Worm (Caenorhabditis elegans) whole organism, young adult: ENCODE measurements around the gene dhs-24.

Experiments used
- Y67H2A.10 ChIP-seq: fragments of 200-800 bp; sonication (Bioruptor generic); conservative IDR thresholded peaks from 2 replicates; pipeline ENCODE4 v1.3.6; 2022; ENCODE audit warnings: missing genetic modification reagents, missing genetic modification characterization, missing compliant biosample characterization
- ets-4 ChIP-seq: fragments of 200-800 bp; sonication (Bioruptor generic); optimal IDR thresholded peaks from 2 replicates; lab custom pipeline; 2018; ENCODE audit warnings: mild to moderate bottlenecking, missing genetic modification characterization, missing compliant biosample characterization
- hrde-1 ChIP-seq: sonication (generic microtip); optimal IDR thresholded peaks from 2 replicates; lab custom pipeline; 2016; ENCODE audit warnings: missing genetic modification characterization, mild to moderate bottlenecking, missing compliant biosample characterization, moderate library complexity, missing genotype, missing genetic modification reagents, borderline replicate concordance
- let-526 ChIP-seq: fragments of 200-800 bp; sonication (Bioruptor generic); IDR thresholded peaks from 2 replicates; pipeline ENCODE4 v1.3.6; 2022; ENCODE audit warnings: missing genetic modification reagents, missing genetic modification characterization, missing compliant biosample characterization
- lin-26 ChIP-seq: fragments of 200-800 bp; sonication (Bioruptor generic); IDR thresholded peaks from 2 replicates; pipeline ENCODE4 v1.3.6; 2022; ENCODE audit warnings: missing genetic modification reagents, missing genetic modification characterization, missing compliant biosample characterization
- mes-4 ChIP-seq: sonication (generic microtip); optimal IDR thresholded peaks from 2 replicates; lab custom pipeline; 2016; ENCODE audit warnings: missing genotype, missing genetic modification characterization, missing compliant biosample characterization
- rcor-1 ChIP-seq: fragments of 200-800 bp; sonication (Bioruptor generic); IDR thresholded peaks from 2 replicates; pipeline ENCODE4 v1.3.6; 2022; ENCODE audit warnings: missing genetic modification reagents, missing genetic modification characterization, missing compliant biosample characterization
- unc-62 ChIP-seq: fragments of 150-350 bp; optimal IDR thresholded peaks from 2 replicates; lab custom pipeline; 2014; ENCODE audit warnings: missing biosample characterization, missing genetic modification reagents, missing genetic modification characterization

DNA sequence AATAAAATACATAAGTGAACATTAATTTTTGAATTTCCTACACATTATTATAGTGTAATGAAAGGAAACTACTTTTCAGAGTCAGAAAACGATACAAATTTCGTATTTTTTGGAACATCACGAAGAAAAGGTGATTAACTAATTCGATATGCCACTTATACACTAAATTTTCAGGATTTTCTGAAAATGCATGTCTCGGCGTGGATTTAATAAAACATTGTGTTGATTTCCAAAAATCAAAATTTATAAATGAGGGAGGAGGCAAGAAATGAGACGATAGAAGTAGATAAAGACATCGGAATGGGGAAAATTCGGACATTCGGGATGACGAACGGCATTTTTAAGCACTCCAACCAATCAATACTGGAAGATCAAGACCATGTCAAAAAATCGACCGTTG lies 47.3 kb downstream of the dhs-24 start, which contains the start of gene Y116F11B.14:
- no peak for TF ChIP-seq ets-4 (GFP tag; lab: Kevin White, UChicago)
- TF ChIP-seq unc-62 (GFP tag; lab: Kevin White, UChicago) = no peak
- no peak for TF ChIP-seq Y67H2A.10 (GFP tag; lab: Robert Waterston, UW)
- TF ChIP-seq hrde-1 (tag; lab: Kevin White, UChicago) = no peak
- TF ChIP-seq mes-4 (tag; lab: Kevin White, UChicago) = no peak
- TF ChIP-seq rcor-1 (GFP tag; lab: Robert Waterston, UW) = no peak
- no peak for TF ChIP-seq let-526 (GFP tag; lab: Robert Waterston, UW)
- TF ChIP-seq lin-26 = no peak
